Worm (Caenorhabditis elegans): ENCODE results near the gene C10C5.3.

ce11 chrIV:9381136-9381535, 6.5 kb downstream of the C10C5.3 start, which contains the start of gene C10C5.5:
- no peak for TF ChIP-seq ama-1 (optimal IDR thresholded peaks at IDR 0.05)
- TF ChIP-seq hlh-15 (tag; optimal IDR thresholded peaks at IDR 0.05) = no peak
- TF ChIP-seq hlh-30 (tag; optimal IDR thresholded peaks at IDR 0.05; ENCODE audit: insufficient read depth) = no peak
